Worm (Caenorhabditis elegans): Measurements from ENCODE around the gene Y41G9A.6.

Gene Y41G9A.6

DNA sequence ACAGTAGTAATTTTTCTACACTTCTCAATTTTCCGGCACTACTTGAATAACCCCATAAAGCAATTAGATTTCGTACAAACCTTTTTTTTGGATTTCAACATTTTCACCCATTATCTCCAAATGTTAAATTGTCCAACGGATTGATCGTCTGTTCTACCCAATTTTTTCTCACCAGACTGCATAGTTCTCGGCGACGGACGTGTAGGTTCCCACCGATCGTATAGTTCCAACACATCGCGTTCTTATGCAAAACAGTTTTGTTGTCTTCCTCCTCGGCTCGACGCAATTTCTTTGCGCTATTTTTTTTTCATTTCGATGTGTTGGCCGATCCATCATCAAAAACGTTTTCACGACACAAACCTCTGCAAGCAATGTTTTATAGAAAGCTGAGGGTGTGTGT, at the start of gene Y41G9A.6:
Y41G9A.6 (minus strand) TSS at position 101 of the 400 bp plus-strand sequence.
- no peak for TF ChIP-seq pes-1 (GFP tag; IDR thresholded peaks at IDR 0.05)

DNA sequence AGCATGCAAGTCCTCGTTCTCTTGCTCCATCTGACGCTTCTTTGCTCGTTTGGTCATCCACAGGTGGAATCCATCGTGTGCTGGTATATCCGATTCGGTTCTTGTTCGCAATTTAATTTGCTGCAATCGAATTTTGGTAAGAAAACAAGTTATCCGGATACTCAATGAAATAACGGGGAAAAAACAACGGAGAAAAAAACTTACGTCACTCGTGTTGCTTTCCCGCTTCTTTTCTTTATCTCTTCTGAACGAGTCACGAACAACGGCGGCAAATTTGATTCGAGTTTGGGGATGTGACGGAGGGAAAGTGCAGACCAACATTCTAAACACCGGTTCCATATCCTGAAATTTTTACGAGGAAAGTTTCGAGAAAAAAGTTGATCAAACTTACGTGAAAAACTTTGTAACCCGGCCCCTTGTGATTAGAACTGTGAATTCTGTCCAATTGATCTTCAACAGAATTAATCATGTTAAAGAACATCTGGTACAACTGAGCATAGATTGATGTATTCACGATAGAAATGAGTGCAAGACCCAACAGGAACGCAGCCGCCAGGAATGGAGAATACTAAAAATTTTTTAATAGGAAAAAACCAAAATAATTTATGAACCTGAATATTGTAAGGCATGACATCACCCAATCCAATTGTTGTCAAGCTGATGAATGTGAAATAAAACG, 47.9 kb upstream of the Y41G9A.6 start:
- TF ChIP-seq flt-1 (GFP tag; IDR thresholded peaks at IDR 0.05) (no peak), hnd-1 (tag; optimal IDR thresholded peaks at IDR 0.05) (no peak), tbx-37 (GFP tag; conservative IDR thresholded peaks at IDR 0.05) (no peak), scrt-1 (GFP tag; IDR thresholded peaks at IDR 0.05) (no peak), ets-7 (tag; optimal IDR thresholded peaks at IDR 0.05) (no peak), F13C5.2 (tag; optimal IDR thresholded peaks at IDR 0.05) (no peak)

DNA sequence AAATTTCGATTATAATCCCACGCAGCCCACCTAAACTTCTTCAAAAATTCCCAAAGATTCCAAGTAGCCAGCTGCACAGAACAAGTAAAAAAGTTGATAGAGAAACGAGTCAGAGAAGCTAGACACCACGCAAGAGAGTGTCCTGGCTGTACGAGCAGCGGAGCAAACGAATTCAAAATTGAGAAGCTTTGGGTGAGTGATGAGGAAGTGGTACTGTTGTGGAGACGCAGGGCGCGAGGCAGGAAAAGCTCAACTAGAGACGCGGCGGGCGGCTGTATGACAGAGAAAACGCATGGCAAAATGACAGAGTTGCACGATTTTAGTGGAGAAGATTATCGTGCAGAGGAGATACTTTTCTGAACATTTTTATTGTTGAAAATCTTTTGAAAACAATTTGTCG, 45.6 kb upstream of the Y41G9A.6 start:
- TF ChIP-seq sea-1 (GFP tag; conservative IDR thresholded peaks at IDR 0.05) (no peak), tbx-11 (GFP tag; IDR thresholded peaks at IDR 0.05) (no peak), ets-7 (tag; optimal IDR thresholded peaks at IDR 0.05) (no peak), hnd-1 (tag; optimal IDR thresholded peaks at IDR 0.05) (no peak), ceh-36 (tag; optimal IDR thresholded peaks at IDR 0.05) (no peak), hmbx-1 (tag; optimal IDR thresholded peaks at IDR 0.05) (no peak), B0310.2 (tag; optimal IDR thresholded peaks at IDR 0.05) (no peak)

DNA sequence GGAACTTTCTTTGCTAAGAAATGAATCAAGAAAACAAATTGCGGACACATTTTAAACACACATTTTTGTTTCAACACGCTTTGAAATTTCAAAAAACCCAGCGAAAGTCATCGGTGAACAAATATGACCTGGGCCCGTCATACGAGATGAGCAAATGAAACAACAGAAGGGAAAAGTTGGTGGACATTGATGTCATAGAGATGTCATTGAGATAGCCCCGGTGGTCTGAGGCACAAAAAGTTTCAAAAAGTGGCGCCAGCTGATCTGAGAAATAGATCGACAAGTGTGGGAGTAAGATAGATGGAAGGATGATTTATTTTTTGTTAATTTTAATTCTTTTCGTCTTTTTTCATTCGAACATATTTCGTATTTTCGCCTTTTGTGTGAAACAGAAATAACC, 45.1 kb upstream of the Y41G9A.6 start:
- TF ChIP-seq pes-1 (GFP tag; IDR thresholded peaks at IDR 0.05) (no peak), aly-1 (tag; optimal IDR thresholded peaks at IDR 0.05) (no peak), scrt-1 (GFP tag; IDR thresholded peaks at IDR 0.05) (no peak), hmbx-1 (tag; optimal IDR thresholded peaks at IDR 0.05) (no peak), ceh-13 (GFP tag; optimal IDR thresholded peaks at IDR 0.05) (no peak), tra-4 (tag; optimal IDR thresholded peaks at IDR 0.05) (no peak), B0310.2 (tag; optimal IDR thresholded peaks at IDR 0.05) (no peak), tbx-11 (GFP tag; IDR thresholded peaks at IDR 0.05) (no peak), sea-1 (GFP tag; conservative IDR thresholded peaks at IDR 0.05) (no peak)

DNA sequence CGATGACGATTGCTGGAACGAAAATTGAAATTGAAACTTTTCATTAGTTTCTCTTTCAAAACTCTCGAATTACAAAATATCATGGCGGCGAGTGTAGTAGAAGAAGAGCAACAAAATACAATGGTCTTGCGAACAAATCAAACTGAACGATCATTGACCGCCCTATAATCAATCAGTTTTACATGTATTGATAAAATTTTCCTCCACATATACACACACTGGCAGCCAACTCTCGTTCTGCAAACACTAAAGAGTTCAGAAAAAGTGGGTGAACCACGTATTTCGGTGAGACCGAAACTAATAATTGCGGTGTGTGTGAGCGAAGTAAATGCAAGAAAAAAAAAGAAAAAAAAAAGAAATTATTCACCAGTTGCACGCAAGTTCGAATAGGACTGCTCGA, 43.6 kb upstream of the Y41G9A.6 start:
- TF ChIP-seq tra-4 (tag; optimal IDR thresholded peaks at IDR 0.05) (no peak), ceh-13 (GFP tag; optimal IDR thresholded peaks at IDR 0.05) (no peak), hmg-4 (GFP tag; optimal IDR thresholded peaks at IDR 0.05) (no peak), aly-1 (tag; optimal IDR thresholded peaks at IDR 0.05) (no peak)

DNA sequence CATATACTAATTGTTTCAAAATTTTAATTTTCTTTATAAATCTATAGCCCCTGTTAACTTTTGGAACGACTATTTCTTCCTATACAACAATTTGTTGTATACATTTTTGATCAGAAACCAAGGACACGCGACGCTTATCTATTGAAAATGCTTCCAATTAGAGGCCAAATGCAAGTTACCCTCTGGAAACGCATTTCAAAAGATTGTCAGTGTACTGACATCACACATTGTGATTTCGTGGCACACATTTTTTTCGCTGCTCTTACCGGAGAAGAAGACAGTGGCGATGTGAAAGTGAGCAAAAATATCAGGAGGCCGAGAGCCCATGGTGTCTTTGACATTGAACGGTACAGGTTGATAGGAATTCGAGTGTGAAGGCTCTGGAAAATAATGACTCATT, 41.9 kb upstream of the Y41G9A.6 start, which contains the start of gene cnnm-3:
cnnm-3 (minus strand) TSS at position 382 of the 400 bp plus-strand sequence.
- TF ChIP-seq hnd-1 (tag; optimal IDR thresholded peaks at IDR 0.05), result no peak
- TF ChIP-seq hmbx-1 (tag; optimal IDR thresholded peaks at IDR 0.05), result no peak
- TF ChIP-seq ceh-36 (tag; optimal IDR thresholded peaks at IDR 0.05), result no peak
- no peak for TF ChIP-seq tra-4 (tag; optimal IDR thresholded peaks at IDR 0.05)
- no peak for TF ChIP-seq ceh-13 (GFP tag; optimal IDR thresholded peaks at IDR 0.05)
- no peak for TF ChIP-seq F13C5.2 (tag; optimal IDR thresholded peaks at IDR 0.05)
- no peak for TF ChIP-seq hmg-4 (GFP tag; optimal IDR thresholded peaks at IDR 0.05)
- TF ChIP-seq sea-1 (GFP tag; conservative IDR thresholded peaks at IDR 0.05), result no peak
- no peak for TF ChIP-seq ama-1 (optimal IDR thresholded peaks at IDR 0.05)
- no peak for TF ChIP-seq ets-7 (tag; optimal IDR thresholded peaks at IDR 0.05)
- TF ChIP-seq B0310.2 (tag; optimal IDR thresholded peaks at IDR 0.05), result no peak
- no peak for TF ChIP-seq tbx-37 (GFP tag; conservative IDR thresholded peaks at IDR 0.05)
- no peak for TF ChIP-seq pes-1 (GFP tag; IDR thresholded peaks at IDR 0.05)

DNA sequence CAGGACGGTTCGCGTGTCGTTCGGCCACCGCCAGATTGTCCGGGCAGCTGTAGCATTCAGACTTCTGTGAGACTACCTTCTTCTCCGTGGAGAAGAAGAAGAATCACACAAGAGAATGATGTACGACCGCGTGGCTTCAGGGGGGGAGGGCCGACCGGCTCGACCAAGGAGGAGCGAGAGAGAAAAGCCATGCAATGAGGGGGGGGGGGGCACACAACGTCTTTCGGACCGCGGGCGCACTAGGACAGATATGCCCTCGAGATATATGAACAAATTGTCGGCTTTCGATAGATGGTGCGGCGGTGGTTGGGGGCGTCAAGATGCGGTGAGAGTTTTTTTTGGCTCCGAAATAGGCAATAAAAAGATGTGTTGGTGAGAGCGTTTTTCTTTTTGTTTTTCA, 37.0 kb upstream of the Y41G9A.6 start:
- TF ChIP-seq ceh-36 (tag; optimal IDR thresholded peaks at IDR 0.05) (no peak), hmg-4 (GFP tag; optimal IDR thresholded peaks at IDR 0.05) (peak; percentile 50)

DNA sequence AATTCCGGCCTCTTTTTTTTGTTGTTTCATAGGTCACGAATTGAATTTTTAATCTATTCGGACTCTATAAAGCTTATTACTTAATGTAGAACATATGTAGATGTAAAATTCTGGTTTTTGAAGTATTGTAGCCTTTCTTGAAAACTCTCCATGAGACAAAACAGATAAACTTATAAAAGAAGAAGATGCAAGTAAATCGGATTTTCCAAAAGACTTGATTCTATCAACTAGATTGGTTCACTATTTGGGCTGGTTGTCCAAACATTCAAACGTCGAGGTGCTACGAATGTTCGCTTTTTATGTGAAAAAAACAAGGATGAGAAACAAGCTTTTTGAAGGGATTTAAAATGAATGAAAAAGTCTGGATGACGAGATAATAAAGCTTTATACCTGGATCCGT, 36.4 kb upstream of the Y41G9A.6 start:
- TF ChIP-seq B0310.2 (tag; optimal IDR thresholded peaks at IDR 0.05), result no peak
- TF ChIP-seq tra-4 (tag; optimal IDR thresholded peaks at IDR 0.05), result no peak
- TF ChIP-seq sea-1 (GFP tag; conservative IDR thresholded peaks at IDR 0.05), result no peak
- no peak for TF ChIP-seq tbx-37 (GFP tag; conservative IDR thresholded peaks at IDR 0.05)
- no peak for TF ChIP-seq pes-1 (GFP tag; IDR thresholded peaks at IDR 0.05)
- TF ChIP-seq F13C5.2 (tag; optimal IDR thresholded peaks at IDR 0.05), result no peak
- TF ChIP-seq tbx-11 (GFP tag; IDR thresholded peaks at IDR 0.05), result no peak
- TF ChIP-seq flt-1 (GFP tag; IDR thresholded peaks at IDR 0.05), result no peak
- TF ChIP-seq ceh-36 (tag; optimal IDR thresholded peaks at IDR 0.05), result no peak
- TF ChIP-seq ama-1 (optimal IDR thresholded peaks at IDR 0.05), result no peak
- TF ChIP-seq ets-7 (tag; optimal IDR thresholded peaks at IDR 0.05), result no peak
- TF ChIP-seq hmbx-1 (tag; optimal IDR thresholded peaks at IDR 0.05), result no peak

DNA sequence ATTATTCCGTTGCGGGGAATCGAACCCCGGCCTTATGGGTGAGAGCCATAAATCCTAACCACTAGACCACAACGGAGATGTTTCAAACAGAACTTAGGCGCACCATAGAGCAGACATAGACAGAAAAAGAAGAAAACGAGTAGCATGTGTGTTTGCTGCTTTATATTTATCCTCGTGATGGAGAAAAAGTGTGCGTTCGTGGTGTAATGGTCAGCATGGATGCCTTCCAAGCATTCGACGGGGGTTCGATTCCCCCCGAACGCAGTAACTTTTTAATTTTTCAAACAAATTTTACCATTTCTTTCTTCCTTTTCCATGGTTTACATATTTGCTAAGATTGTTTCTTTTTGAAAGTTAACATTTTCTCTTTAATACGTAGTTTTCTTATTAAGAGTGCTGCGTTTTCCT, 32.4 kb upstream of the Y41G9A.6 start:
- TF ChIP-seq tbx-37 (GFP tag; conservative IDR thresholded peaks at IDR 0.05) (peak; percentile 91), ceh-13 (GFP tag; optimal IDR thresholded peaks at IDR 0.05) (peak; percentile 85), tbx-11 (GFP tag; IDR thresholded peaks at IDR 0.05) (peak; percentile 96), ceh-36 (tag; optimal IDR thresholded peaks at IDR 0.05) (peak; percentile 88), scrt-1 (GFP tag; IDR thresholded peaks at IDR 0.05) (peak; percentile 95), sea-1 (GFP tag; conservative IDR thresholded peaks at IDR 0.05) (peak; percentile 98), flt-1 (GFP tag; IDR thresholded peaks at IDR 0.05) (peak; percentile 94), hmg-4 (GFP tag; optimal IDR thresholded peaks at IDR 0.05) (peak; percentile 90), ets-7 (tag; optimal IDR thresholded peaks at IDR 0.05) (peak; percentile 91), pes-1 (GFP tag; IDR thresholded peaks at IDR 0.05) (peak; percentile 94), F13C5.2 (tag; optimal IDR thresholded peaks at IDR 0.05) (peak; percentile 98), hnd-1 (tag; optimal IDR thresholded peaks at IDR 0.05) (peak; percentile 92), B0310.2 (tag; optimal IDR thresholded peaks at IDR 0.05) (peak; percentile 84), ama-1 (optimal IDR thresholded peaks at IDR 0.05) (no peak), aly-1 (tag; optimal IDR thresholded peaks at IDR 0.05) (peak; percentile 89), hmbx-1 (tag; optimal IDR thresholded peaks at IDR 0.05) (peak; percentile 86), tra-4 (tag; optimal IDR thresholded peaks at IDR 0.05) (peak; percentile 77)
